Worm (Caenorhabditis elegans): Measurements from ENCODE around the gene nhr-187.

DNA sequence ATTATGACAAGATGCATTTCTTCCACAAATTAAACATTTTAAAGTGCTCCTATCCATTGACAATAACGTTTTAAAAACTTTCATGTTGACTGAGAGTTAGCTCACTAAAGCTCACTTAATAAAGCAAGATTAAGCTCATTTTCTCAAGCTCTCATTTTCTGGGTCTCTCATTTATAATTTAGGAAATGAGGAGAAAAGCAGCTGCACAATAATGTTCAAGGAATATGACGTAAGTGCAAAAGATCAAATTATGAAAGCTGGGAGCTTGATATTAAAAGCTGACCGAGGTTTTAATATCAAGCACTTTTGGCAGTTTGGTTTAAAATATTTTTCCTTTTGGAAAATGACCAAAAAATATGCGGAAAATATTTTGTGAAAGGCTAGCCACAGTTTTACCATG is 5.0 kb downstream of the nhr-187 start, which contains the start of gene nhr-188:
- TF ChIP-seq ceh-18 (tag; optimal IDR thresholded peaks at IDR 0.05) (no peak), che-1 (tag; optimal IDR thresholded peaks at IDR 0.05) (no peak), ceh-6 (GFP tag; optimal IDR thresholded peaks at IDR 0.05) (no peak), tbx-2 (tag; optimal IDR thresholded peaks at IDR 0.05) (no peak), mec-3 (tag; optimal IDR thresholded peaks at IDR 0.05; ENCODE audit: borderline replicate concordance) (no peak)
